Worm (Caenorhabditis elegans) whole organism, mixed stage, embryonic: ENCODE measurements around the gene fip-1.

Source experiments
- M03D4.4 ChIP-seq: sonication (generic microtip); optimal IDR thresholded peaks from 2 replicates; lab custom pipeline; 2017; ENCODE audit warnings: mild to moderate bottlenecking, missing genetic modification characterization, missing compliant biosample characterization
- bed-3 ChIP-seq: fragments of 200-800 bp; sonication (Bioruptor generic); optimal IDR thresholded peaks from 3 replicates; lab custom pipeline; 2018; ENCODE audit warnings: mild to moderate bottlenecking, missing genetic modification characterization, moderate library complexity, missing compliant biosample characterization
- blmp-1 ChIP-seq: fragments of 150-350 bp; optimal IDR thresholded peaks from 2 replicates; lab custom pipeline; 2014; ENCODE audit warnings: missing biosample characterization, missing genetic modification characterization
- ceh-39 ChIP-seq: fragments of 150-350 bp; optimal IDR thresholded peaks from 2 replicates; lab custom pipeline; 2014; ENCODE audit warnings: missing biosample characterization, missing genetic modification characterization
- ceh-43 ChIP-seq: fragments of 200-800 bp; sonication (Bioruptor generic); optimal IDR thresholded peaks from 2 replicates; lab custom pipeline; 2018; ENCODE audit warnings: mild to moderate bottlenecking, missing genetic modification characterization, moderate library complexity, missing compliant biosample characterization
- ceh-83 ChIP-seq: fragments of 200-800 bp; sonication (Bioruptor generic); optimal IDR thresholded peaks from 2 replicates; lab custom pipeline; 2018; ENCODE audit warnings: mild to moderate bottlenecking, missing genetic modification characterization, missing compliant biosample characterization
- ces-1 ChIP-seq: fragments of 150-350 bp; optimal IDR thresholded peaks from 2 replicates; lab custom pipeline; 2014; ENCODE audit warnings: missing biosample characterization, missing genetic modification reagents, missing genetic modification characterization
- cnd-1 ChIP-seq: fragments of 200-800 bp; sonication (Bioruptor generic); optimal IDR thresholded peaks from 2 replicates; lab custom pipeline; 2018; ENCODE audit warnings: mild to moderate bottlenecking, missing genetic modification characterization, missing compliant biosample characterization
- drap-1 ChIP-seq: fragments of 200-800 bp; sonication (Bioruptor generic); optimal IDR thresholded peaks from 3 replicates; lab custom pipeline; 2018; ENCODE audit warnings: mild to moderate bottlenecking, missing genetic modification characterization, missing compliant biosample characterization
- elt-1 ChIP-seq: sonication (generic microtip); optimal IDR thresholded peaks from 2 replicates; lab custom pipeline; 2017; ENCODE audit warnings: missing genetic modification characterization, mild to moderate bottlenecking, missing compliant biosample characterization, antibody characterized with exemption, moderate library complexity, borderline replicate concordance; ENCODE audit not compliant: insufficient read depth
- elt-3 ChIP-seq: fragments of 150-350 bp; optimal IDR thresholded peaks from 2 replicates; lab custom pipeline; 2014; ENCODE audit warnings: missing biosample characterization, missing genetic modification characterization
- flh-1 ChIP-seq: fragments of 200-800 bp; sonication (Bioruptor generic); optimal IDR thresholded peaks from 2 replicates; lab custom pipeline; 2018; ENCODE audit warnings: mild to moderate bottlenecking, missing genetic modification characterization, moderate library complexity, missing compliant biosample characterization
- ham-2 ChIP-seq: fragments of 200-800 bp; sonication (Bioruptor generic); optimal IDR thresholded peaks from 2 replicates; lab custom pipeline; 2018; ENCODE audit warnings: mild to moderate bottlenecking, missing genetic modification characterization, missing compliant biosample characterization
- hlh-1 ChIP-seq: fragments of 150-350 bp; optimal IDR thresholded peaks from 2 replicates; lab custom pipeline; 2014; ENCODE audit warnings: missing biosample characterization, missing genetic modification reagents, missing genetic modification characterization
- lin-13 ChIP-seq: fragments of 150-350 bp; optimal IDR thresholded peaks from 2 replicates; lab custom pipeline; 2014; ENCODE audit warnings: missing biosample characterization, missing genetic modification characterization
- lin-32 ChIP-seq: fragments of 200-800 bp; sonication (Bioruptor generic); optimal IDR thresholded peaks from 2 replicates; lab custom pipeline; 2018; ENCODE audit warnings: mild to moderate bottlenecking, missing genetic modification characterization, missing compliant biosample characterization
- lsy-2 ChIP-seq: fragments of 150-350 bp; optimal IDR thresholded peaks from 2 replicates; lab custom pipeline; 2014; ENCODE audit warnings: missing biosample characterization, missing genetic modification characterization
- mab-5 ChIP-seq: fragments of 150-350 bp; optimal IDR thresholded peaks from 2 replicates; lab custom pipeline; 2014; ENCODE audit warnings: missing biosample characterization, missing genetic modification characterization
- mep-1 ChIP-seq: fragments of 150-350 bp; optimal IDR thresholded peaks from 2 replicates; lab custom pipeline; 2017; ENCODE audit warnings: missing biosample characterization, missing genetic modification reagents, missing genetic modification characterization, inconsistent platforms
- mls-2 ChIP-seq: sonication (generic microtip); optimal IDR thresholded peaks from 2 replicates; lab custom pipeline; 2016; ENCODE audit warnings: mild to moderate bottlenecking, missing genetic modification characterization, moderate library complexity, missing compliant biosample characterization
- nhr-12 ChIP-seq: fragments of 150-350 bp; optimal IDR thresholded peaks from 2 replicates; lab custom pipeline; 2014; ENCODE audit warnings: missing biosample characterization, missing genetic modification characterization
- nhr-2 ChIP-seq: fragments of 150-350 bp; optimal IDR thresholded peaks from 2 replicates; lab custom pipeline; 2014; ENCODE audit warnings: missing biosample characterization, missing genetic modification characterization
- nhr-237 ChIP-seq: fragments of 150-350 bp; optimal IDR thresholded peaks from 2 replicates; lab custom pipeline; 2014; ENCODE audit warnings: missing biosample characterization, missing genetic modification characterization
- nhr-28 ChIP-seq: fragments of 150-350 bp; optimal IDR thresholded peaks from 2 replicates; lab custom pipeline; 2014; ENCODE audit warnings: missing biosample characterization, missing genetic modification characterization
- nhr-76 ChIP-seq: sonication (generic microtip); optimal IDR thresholded peaks from 2 replicates; lab custom pipeline; 2017; ENCODE audit warnings: missing biosample characterization, missing genetic modification characterization
- sem-2 ChIP-seq: fragments of 200-800 bp; sonication (Bioruptor generic); optimal IDR thresholded peaks from 2 replicates; lab custom pipeline; 2018; ENCODE audit warnings: mild to moderate bottlenecking, missing genetic modification characterization, missing compliant biosample characterization
- snpc-4 ChIP-seq: fragments of 150-350 bp; optimal IDR thresholded peaks from 2 replicates; lab custom pipeline; 2014; ENCODE audit warnings: missing biosample characterization, missing genetic modification characterization
- sptf-1 ChIP-seq: sonication (generic microtip); optimal IDR thresholded peaks from 2 replicates; lab custom pipeline; 2017; ENCODE audit warnings: mild to moderate bottlenecking, missing genetic modification characterization, moderate library complexity, missing compliant biosample characterization
- tbx-8 ChIP-seq: fragments of 200-800 bp; sonication (Bioruptor generic); optimal IDR thresholded peaks from 2 replicates; lab custom pipeline; 2018; ENCODE audit warnings: mild to moderate bottlenecking, missing genetic modification characterization, moderate library complexity, missing compliant biosample characterization
- unc-120 ChIP-seq: sonication (generic microtip); optimal IDR thresholded peaks from 2 replicates; lab custom pipeline; 2017; ENCODE audit warnings: missing genetic modification characterization, missing compliant biosample characterization; ENCODE audit not compliant: poor library complexity, severe bottlenecking
- unc-39 ChIP-seq: fragments of 150-350 bp; optimal IDR thresholded peaks from 2 replicates; lab custom pipeline; 2014; ENCODE audit warnings: missing biosample characterization, missing genetic modification characterization
- unc-62 ChIP-seq: fragments of 150-350 bp; optimal IDR thresholded peaks from 2 replicates; lab custom pipeline; 2014; ENCODE audit warnings: missing biosample characterization, missing genetic modification reagents, missing genetic modification characterization
- zip-8 ChIP-seq: fragments of 150-350 bp; optimal IDR thresholded peaks from 2 replicates; lab custom pipeline; 2014; ENCODE audit warnings: missing biosample characterization, missing genetic modification characterization
- ztf-11 ChIP-seq: fragments of 150-350 bp; optimal IDR thresholded peaks from 2 replicates; lab custom pipeline; 2014; ENCODE audit warnings: missing biosample characterization, missing genetic modification characterization

Gene fip-1

ce11 chrIII:8663143-8663542 is 23.6 kb downstream of the fip-1 start:
- TF ChIP-seq M03D4.4 (tag; lab: Kevin White, UChicago) = no peak
- no peak for TF ChIP-seq nhr-28 (tag; lab: Kevin White, UChicago)
- TF ChIP-seq, all 35 proteins: peak for 0

ce11 chrIII:8664897-8665388 is 25.4 kb downstream of the fip-1 start, which contains the start of gene F22B7.1:
F22B7.1 (plus strand) TSS chrIII:8665338.
- TF ChIP-seq ham-2 (no peak), zip-8 (tag; lab: Kevin White, UChicago) (no peak), blmp-1 (tag; lab: Kevin White, UChicago) (no peak)

- TF ChIP-seq lin-32 (GFP tag; lab: Kevin White, UChicago) (no peak), mls-2 (tag; lab: Kevin White, UChicago) (no peak), ham-2 (no peak), sem-2 (no peak), snpc-4 (tag; lab: Kevin White, UChicago) (no peak), elt-1 (tag; lab: Kevin White, UChicago) (no peak), zip-8 (tag; lab: Kevin White, UChicago) (no peak), bed-3 (no peak)
Measured at ce11 chrIII:8667382-8667781, 27.8 kb downstream of the fip-1 start, which contains the start of gene dpy-19. dpy-19 (minus strand) TSS chrIII:8667482.

ce11 chrIII:8668717-8669116 is 29.2 kb downstream of the fip-1 start:
- TF ChIP-seq bed-3 = no peak
- peak; percentile 4 for TF ChIP-seq hlh-1 (tag; lab: Kevin White, UChicago)
- TF ChIP-seq unc-62 (GFP tag; lab: Kevin White, UChicago) = peak; percentile 63

ce11 chrIII:8674980-8675485 is 35.5 kb downstream of the fip-1 start, which contains the start of gene pgl-2:
pgl-2 (minus strand) TSS chrIII:8675435.
- TF ChIP-seq mep-1 (tag; lab: Kevin White, UChicago) = no peak
- no peak for TF ChIP-seq ceh-39 (tag; lab: Kevin White, UChicago)
- no peak for TF ChIP-seq snpc-4 (tag; lab: Kevin White, UChicago)
- no peak for TF ChIP-seq mab-5 (tag; lab: Kevin White, UChicago)
- TF ChIP-seq sem-2 = no peak
- no peak for TF ChIP-seq lin-13 (tag; lab: Kevin White, UChicago)
- no peak for TF ChIP-seq nhr-28 (tag; lab: Kevin White, UChicago)
- no peak for TF ChIP-seq cnd-1 (tag; lab: Kevin White, UChicago)
- no peak for TF ChIP-seq lsy-2 (tag; lab: Kevin White, UChicago)
- no peak for TF ChIP-seq drap-1 (GFP tag; lab: Kevin White, UChicago)
- TF ChIP-seq unc-62 (GFP tag; lab: Kevin White, UChicago) = no peak
- TF ChIP-seq flh-1 (GFP tag; lab: Kevin White, UChicago) = no peak
- TF ChIP-seq nhr-237 (tag; lab: Kevin White, UChicago) = no peak
- no peak for TF ChIP-seq ztf-11 (tag; lab: Kevin White, UChicago)
- no peak for TF ChIP-seq zip-8 (tag; lab: Kevin White, UChicago)
- no peak for TF ChIP-seq elt-3 (tag; lab: Kevin White, UChicago)
- no peak for TF ChIP-seq nhr-12 (tag; lab: Kevin White, UChicago)
- TF ChIP-seq blmp-1 (tag; lab: Kevin White, UChicago) = no peak
- no peak for TF ChIP-seq bed-3

- TF ChIP-seq lin-13 (tag; lab: Kevin White, UChicago) = peak; percentile 22
- peak; percentile 20 for TF ChIP-seq nhr-2 (tag; lab: Kevin White, UChicago)
- TF ChIP-seq ceh-43 = peak; percentile 93
- peak; percentile 60 for TF ChIP-seq mep-1 (tag; lab: Kevin White, UChicago)
- TF ChIP-seq elt-3 (tag; lab: Kevin White, UChicago) = peak; percentile 63
- peak; percentile 98 for TF ChIP-seq drap-1 (GFP tag; lab: Kevin White, UChicago)
- peak; percentile 43 for TF ChIP-seq unc-62 (GFP tag; lab: Kevin White, UChicago)
- TF ChIP-seq unc-39 = peak; percentile 33
- TF ChIP-seq sptf-1 (tag; lab: Kevin White, UChicago) = peak; percentile 98
- peak; percentile 97 for TF ChIP-seq ceh-83 (GFP tag; lab: Kevin White, UChicago)
- peak; percentile 67 for TF ChIP-seq hlh-1 (tag; lab: Kevin White, UChicago)
- peak; percentile 44 for TF ChIP-seq ces-1 (GFP tag; lab: Kevin White, UChicago)
- peak; percentile 22 for TF ChIP-seq nhr-12 (tag; lab: Kevin White, UChicago)
- peak; percentile 66 for TF ChIP-seq lsy-2 (tag; lab: Kevin White, UChicago)
- TF ChIP-seq sem-2 = peak; percentile 94
- peak; percentile 96 for TF ChIP-seq M03D4.4 (tag; lab: Kevin White, UChicago)
- no peak for TF ChIP-seq snpc-4 (tag; lab: Kevin White, UChicago)
- TF ChIP-seq mls-2 (tag; lab: Kevin White, UChicago) = peak; percentile 98
- no peak for TF ChIP-seq mab-5 (tag; lab: Kevin White, UChicago)
- TF ChIP-seq zip-8 (tag; lab: Kevin White, UChicago) = no peak
- peak; percentile 43 for TF ChIP-seq ceh-39 (tag; lab: Kevin White, UChicago)
- peak; percentile 90 for TF ChIP-seq unc-120 (tag; lab: Kevin White, UChicago)
- TF ChIP-seq cnd-1 (tag; lab: Kevin White, UChicago) = peak; percentile 95
- TF ChIP-seq bed-3 = peak; percentile 91
- TF ChIP-seq tbx-8 = peak; percentile 89
- TF ChIP-seq nhr-28 (tag; lab: Kevin White, UChicago) = peak; percentile 79
- TF ChIP-seq ham-2 = peak; percentile 91
- TF ChIP-seq nhr-237 (tag; lab: Kevin White, UChicago) = no peak
- TF ChIP-seq ztf-11 (tag; lab: Kevin White, UChicago) = peak; percentile 61
- TF ChIP-seq blmp-1 (tag; lab: Kevin White, UChicago) = peak; percentile 50
- TF ChIP-seq nhr-76 (tag; lab: Kevin White, UChicago) = no peak
- TF ChIP-seq flh-1 (GFP tag; lab: Kevin White, UChicago) = peak; percentile 87
Measured at ce11 chrIII:8678371-8678770, 38.8 kb downstream of the fip-1 start.
